Worm (Caenorhabditis elegans): ENCODE measurements around the gene R144.12.

DNA sequence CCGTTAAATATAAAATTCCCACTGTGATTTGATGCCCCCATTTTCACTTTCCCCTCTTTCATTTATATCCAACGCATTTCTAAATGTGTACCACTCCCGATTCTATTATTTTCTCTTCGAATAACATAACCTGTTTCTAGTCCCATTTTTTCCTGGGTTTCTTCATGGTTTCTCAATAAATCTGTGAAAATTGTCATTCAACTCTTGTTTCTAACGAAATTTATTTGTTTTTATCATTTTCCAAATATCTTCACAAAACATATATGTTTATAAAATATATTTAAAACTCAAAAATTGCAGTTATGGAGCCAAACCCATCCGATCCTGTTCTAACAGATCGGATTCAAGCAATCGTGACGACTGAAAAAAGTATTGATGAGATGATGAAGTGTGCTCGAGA lies 14.1 kb upstream of the R144.12 start, which contains the start of gene mdt-11:
- TF ChIP-seq ama-1 (optimal IDR thresholded peaks at IDR 0.05), result no peak
- no peak for TF ChIP-seq ama-1 (GFP tag; optimal IDR thresholded peaks at IDR 0.05)
- TF ChIP-seq nfya-1 (tag; optimal IDR thresholded peaks at IDR 0.05; ENCODE audit: borderline replicate concordance, insufficient read depth), result no peak
- TF ChIP-seq mes-4 (tag; optimal IDR thresholded peaks at IDR 0.05), result no peak
- TF ChIP-seq madf-10 (tag; optimal IDR thresholded peaks at IDR 0.05), result no peak
- no peak for TF ChIP-seq zim-3 (tag; optimal IDR thresholded peaks at IDR 0.05)
- no peak for TF ChIP-seq nhr-90 (tag; optimal IDR thresholded peaks at IDR 0.05)
- TF ChIP-seq dpl-1 (GFP tag; optimal IDR thresholded peaks at IDR 0.05), result no peak
- no peak for TF ChIP-seq somi-1 (GFP tag; optimal IDR thresholded peaks at IDR 0.05)
- TF ChIP-seq lin-35 (GFP tag; optimal IDR thresholded peaks at IDR 0.05), result no peak
- TF ChIP-seq die-1 (tag; optimal IDR thresholded peaks at IDR 0.05), result no peak
